Fruit fly (Drosophila melanogaster): ENCODE measurements around the gene eRF3.

eRF3 gene

dm6 chr2L:12435428-12435827, 1.2 kb downstream of the eRF3 start:
- TF ChIP-seq CG17568 (GFP tag; optimal IDR thresholded peaks at IDR 0.05), result no peak
- TF ChIP-seq psq (GFP tag; optimal IDR thresholded peaks at IDR 0.05), result no peak
- TF ChIP-seq Oaz (GFP tag; IDR thresholded peaks at IDR 0.05), result no peak
- peak; percentile 20; the same call in 1 of the 2 replicates for TF ChIP-seq bbx (GFP tag; IDR thresholded peaks at IDR 0.05; ENCODE audit: partially characterized antibody)
- no peak for TF ChIP-seq CG2129 (GFP tag; IDR thresholded peaks at IDR 0.05; ENCODE audit: partially characterized antibody)
- no peak for TF ChIP-seq jumu (GFP tag; optimal IDR thresholded peaks at IDR 0.05)
- no peak for TF ChIP-seq CG10366 (GFP tag; IDR thresholded peaks at IDR 0.05)
- no peak for TF ChIP-seq org-1 (GFP tag; optimal IDR thresholded peaks at IDR 0.05)
- TF ChIP-seq CG12659 (GFP tag; optimal IDR thresholded peaks at IDR 0.05), result no peak
- no peak for TF ChIP-seq bsh (GFP tag; optimal IDR thresholded peaks at IDR 0.05)
- no peak for TF ChIP-seq prd (optimal IDR thresholded peaks at IDR 0.05)
- no peak for TF ChIP-seq prd (GFP tag; IDR thresholded peaks at IDR 0.05)
- TF ChIP-seq CG17361 (GFP tag; IDR thresholded peaks at IDR 0.05), result no peak
- no peak for TF ChIP-seq CG15601 (tag; optimal IDR thresholded peaks at IDR 0.05)
- TF ChIP-seq Taf1 (GFP tag; IDR thresholded peaks at IDR 0.05), result no peak
- TF ChIP-seq toy (GFP tag; IDR thresholded peaks at IDR 0.05), result no peak
- no peak for TF ChIP-seq CG3726 (GFP tag; IDR thresholded peaks at IDR 0.05)
- no peak for TF ChIP-seq CG16779 (GFP tag; IDR thresholded peaks at IDR 0.05)
- no peak for TF ChIP-seq crol (GFP tag; IDR thresholded peaks at IDR 0.05)
- TF ChIP-seq sens (GFP tag), result peak; percentile 59
- no peak for TF ChIP-seq zen2 (GFP tag; IDR thresholded peaks at IDR 0.05; ENCODE audit: partially characterized antibody)
- no peak for TF ChIP-seq CG12219 (GFP tag; optimal IDR thresholded peaks at IDR 0.05)
- TF ChIP-seq Atf6 (GFP tag; IDR thresholded peaks at IDR 0.05), result no peak
- no peak for TF ChIP-seq Ssrp (tag; optimal IDR thresholded peaks at IDR 0.05)
- TF ChIP-seq Hey (tag; optimal IDR thresholded peaks at IDR 0.05), result no peak
- TF ChIP-seq sim (GFP tag; IDR thresholded peaks at IDR 0.05), result no peak
- TF ChIP-seq CG10209 (GFP tag; optimal IDR thresholded peaks at IDR 0.05), result no peak
- peak; percentile 5 for TF ChIP-seq pzg (GFP tag; optimal IDR thresholded peaks at IDR 0.05)
- TF ChIP-seq CG43689 (GFP tag; IDR thresholded peaks at IDR 0.05), result no peak
- TF ChIP-seq CG14965 (GFP tag; optimal IDR thresholded peaks at IDR 0.05; ENCODE audit: borderline replicate concordance), result no peak
- TF ChIP-seq pnt (GFP tag; optimal IDR thresholded peaks at IDR 0.05), result no peak
- TF ChIP-seq CG8478 (optimal IDR thresholded peaks at IDR 0.05), result no peak
- TF ChIP-seq p53 (GFP tag; optimal IDR thresholded peaks at IDR 0.05), result no peak
- TF ChIP-seq CG4424 (GFP tag; optimal IDR thresholded peaks at IDR 0.05), result no peak
- TF ChIP-seq CG7928 (GFP tag; optimal IDR thresholded peaks at IDR 0.05), result no peak
- peak; percentile 51; the same call in 1 of the 3 replicates for TF ChIP-seq CG34422 (GFP tag; IDR thresholded peaks at IDR 0.05)
- no peak for TF ChIP-seq NfI (GFP tag; optimal IDR thresholded peaks at IDR 0.05)
- no peak for TF ChIP-seq HHEX (GFP tag; optimal IDR thresholded peaks at IDR 0.05)
- TF ChIP-seq GATAe (GFP tag; conservative IDR thresholded peaks at IDR 0.05), result no peak
- TF ChIP-seq CG3281 (GFP tag; optimal IDR thresholded peaks at IDR 0.05), result no peak
- TF ChIP-seq amos (GFP tag; IDR thresholded peaks at IDR 0.05; ENCODE audit: partially characterized antibody), result no peak
- TF ChIP-seq MESR4 (GFP tag; optimal IDR thresholded peaks at IDR 0.05), result peak; percentile 17
- no peak for TF ChIP-seq chif (GFP tag; optimal IDR thresholded peaks at IDR 0.05)
- peak; percentile 40 for TF ChIP-seq dm (GFP tag; optimal IDR thresholded peaks at IDR 0.05)
- no peak for TF ChIP-seq Xrp1 (GFP tag; IDR thresholded peaks at IDR 0.05)
- TF ChIP-seq mld (GFP tag; IDR thresholded peaks at IDR 0.05; ENCODE audit: partially characterized antibody), result no peak
- no peak for TF ChIP-seq CG1832 (GFP tag; optimal IDR thresholded peaks at IDR 0.05)
- TF ChIP-seq CG42726 (GFP tag; IDR thresholded peaks at IDR 0.05; ENCODE audit: partially characterized antibody), result peak; percentile 45; the same call in 1 of the 2 replicates
- TF ChIP-seq BtbVII (GFP tag; optimal IDR thresholded peaks at IDR 0.05), result no peak
- TF ChIP-seq Adf1 (GFP tag; IDR thresholded peaks at IDR 0.05), result peak; percentile 86
- no peak; the same call in 2 of the 3 replicates for TF ChIP-seq Opbp (GFP tag; IDR thresholded peaks at IDR 0.05; ENCODE audit: partially characterized antibody)
- no peak for TF ChIP-seq CG9215 (GFP tag; IDR thresholded peaks at IDR 0.05)

Data from whole organism, embryonic.